Fruit fly (Drosophila melanogaster) whole organism, prepupa: ENCODE measurements around the gene CG34409.

ENCODE experiments used
- CG11762 ChIP-seq: fragments of 200-800 bp; sonication (Bioruptor generic); optimal IDR thresholded peaks from 3 replicates; lab custom pipeline; 2016; ENCODE audit warnings: missing biosample characterization, missing genetic modification characterization; ENCODE audit not compliant: insufficient read depth
- CG6792 ChIP-seq: fragments of 200-800 bp; sonication (Bioruptor generic); optimal IDR thresholded peaks from 3 replicates; lab custom pipeline; 2016; ENCODE audit warnings: missing biosample characterization, missing genetic modification characterization
- CG6808 ChIP-seq: fragments of 200-800 bp; sonication (Bioruptor generic); optimal IDR thresholded peaks from 3 replicates; lab custom pipeline; 2017; ENCODE audit warnings: missing biosample characterization, missing genetic modification characterization, mild to moderate bottlenecking, moderate library complexity, missing genetic modification reagents
- OdsH ChIP-seq: fragments of 200-800 bp; sonication (Bioruptor generic); optimal IDR thresholded peaks from 3 replicates; lab custom pipeline; 2016; ENCODE audit warnings: missing biosample characterization, missing genetic modification characterization
- Sox102F ChIP-seq: fragments of 200-800 bp; sonication (Bioruptor generic); optimal IDR thresholded peaks from 2 replicates; lab custom pipeline; 2016; ENCODE audit warnings: missing biosample characterization, mild to moderate bottlenecking, missing genetic modification characterization

- TF ChIP-seq CG6808 (no peak), CG11762 (GFP tag; lab: Kevin White, UChicago) (no peak), OdsH (GFP tag; lab: Kevin White, UChicago) (no peak), Sox102F (GFP tag; lab: Kevin White, UChicago) (no peak), CG6792 (GFP tag; lab: Kevin White, UChicago) (no peak)
These were observed 41.8 kb downstream of the CG34409 start for dm6 chr3R:9704183-9705007.
